Worm (Caenorhabditis elegans) whole organism, young adult: ENCODE data around the gene mod-1.

Experiments
- F37B4.10 ChIP-seq: fragments of 200-800 bp; sonication (Bioruptor generic); IDR thresholded peaks from 2 replicates; pipeline ENCODE4 v1.3.6; 2022; ENCODE audit warnings: missing genetic modification characterization, missing compliant biosample characterization
- ama-1 ChIP-seq, 3 experiments: fragments of 150-350 bp in 1 of 3; sonication (generic microtip) in 2 of 3; optimal IDR thresholded peaks; 2 replicates each; lab custom pipeline; 2014 to 2018; ENCODE audit warnings: missing biosample characterization in 2 of 3, missing genetic modification characterization in 2 of 3, missing genetic modification reagents in 2 of 3
- bed-1 ChIP-seq: fragments of 200-800 bp; sonication (Bioruptor generic); IDR thresholded peaks from 2 replicates; pipeline ENCODE4 v1.3.6; 2022; ENCODE audit warnings: missing genetic modification reagents, missing genetic modification characterization, missing compliant biosample characterization
- madf-10 ChIP-seq: sonication (generic microtip); optimal IDR thresholded peaks from 2 replicates; lab custom pipeline; 2016; ENCODE audit warnings: mild to moderate bottlenecking, missing genetic modification characterization, missing compliant biosample characterization
- mxl-1 ChIP-seq: sonication (generic microtip); optimal IDR thresholded peaks from 2 replicates; lab custom pipeline; 2016; ENCODE audit warnings: missing genetic modification characterization, missing compliant biosample characterization

DNA sequence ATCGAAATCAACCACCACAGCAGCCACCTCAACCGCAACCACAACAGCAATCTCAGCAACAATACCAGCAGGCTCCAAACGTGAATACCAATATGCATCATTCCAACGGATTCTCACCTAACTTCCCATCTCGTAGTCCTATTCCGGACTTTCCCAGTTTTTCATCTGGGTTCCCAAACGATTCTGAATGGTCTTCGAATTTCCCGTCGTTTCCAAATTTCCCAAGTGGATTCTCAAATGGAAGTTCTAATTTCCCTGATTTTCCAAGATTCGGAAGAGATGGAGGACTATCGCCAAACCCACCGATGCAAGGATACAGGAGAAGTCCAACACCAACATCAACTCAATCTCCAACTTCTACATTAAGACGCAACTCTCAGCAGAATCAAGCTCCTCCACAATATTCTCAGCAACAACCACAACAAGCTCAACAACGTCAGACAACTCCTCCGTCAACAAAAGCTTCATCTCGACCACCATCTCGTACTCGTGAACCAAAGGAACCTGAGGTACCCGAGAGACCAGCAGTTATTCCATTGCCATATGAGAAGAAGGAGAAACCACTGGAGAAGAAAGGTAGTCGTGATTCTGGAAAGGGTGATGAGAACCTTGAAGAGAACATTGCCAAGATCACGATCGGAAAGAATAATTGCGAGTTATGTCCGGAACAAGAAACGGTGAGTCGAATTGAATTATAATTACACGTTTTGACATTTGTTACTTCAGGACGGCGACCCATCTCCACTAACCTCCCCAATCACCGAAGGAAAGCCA is 23.8 kb upstream of the mod-1 start:
- TF ChIP-seq F37B4.10 (no peak), ama-1 (optimal IDR thresholded peaks at IDR 0.05; lab: Kevin White, UChicago) (peak; percentile 65), ama-1 (GFP tag; optimal IDR thresholded peaks at IDR 0.05; lab: Kevin White, UChicago) (no peak), mxl-1 (tag; lab: Kevin White, UChicago) (no peak), madf-10 (tag; lab: Kevin White, UChicago) (no peak), bed-1 (GFP tag; lab: Robert Waterston, UW) (no peak)
